Fruit fly (Drosophila melanogaster): Measurements from ENCODE around the gene mura.
A peak's percentile ranks its signal among the peaks of the same experiment; 100 is the strongest.

Gene mura

dm6 chr3R:9559413-9560014 is 7.9 kb upstream of the mura start, which contains the start of the genes AP-1mu and MBD-like (continued):
- TF ChIP-seq pb (GFP tag; optimal IDR thresholded peaks at IDR 0.05) (peak; percentile 9), Ada2b (GFP tag; IDR thresholded peaks at IDR 0.05) (0 out of 2 replicates have a peak, but pooled peaks have one; percentile 18), cas (GFP tag; IDR thresholded peaks at IDR 0.05) (peak; percentile 29; the same call in 1 of the 2 replicates), Taf1 (GFP tag; IDR thresholded peaks at IDR 0.05) (peak; percentile 48; the same call in 1 of the 2 replicates), CG10209 (GFP tag; optimal IDR thresholded peaks at IDR 0.05) (peak; percentile 67), Dip2 (GFP tag; IDR thresholded peaks at IDR 0.05) (no peak), dmrt99B (tag; optimal IDR thresholded peaks at IDR 0.05) (no peak), ac (GFP tag; optimal IDR thresholded peaks at IDR 0.05) (no peak), fd3F (GFP tag; optimal IDR thresholded peaks at IDR 0.05) (peak; percentile 39), ato (GFP tag; IDR thresholded peaks at IDR 0.05; ENCODE audit: partially characterized antibody) (no peak), oc (tag; optimal IDR thresholded peaks at IDR 0.05) (no peak), row (GFP tag; IDR thresholded peaks at IDR 0.05) (peak; percentile 85), CG1832 (GFP tag; optimal IDR thresholded peaks at IDR 0.05) (no peak), nerfin-1 (tag; optimal IDR thresholded peaks at IDR 0.05) (peak; percentile 62), CG11723 (GFP tag; optimal IDR thresholded peaks at IDR 0.05) (peak; percentile 15), pzg (GFP tag; optimal IDR thresholded peaks at IDR 0.05) (peak; percentile 78), jumu (GFP tag; optimal IDR thresholded peaks at IDR 0.05) (peak; percentile 69), tna (GFP tag; IDR thresholded peaks at IDR 0.05; ENCODE audit: partially characterized antibody) (no peak), Sin3A (optimal IDR thresholded peaks at IDR 0.05) (peak; percentile 94), CG12299 (tag; optimal IDR thresholded peaks at IDR 0.05) (peak; percentile 29), Side (GFP tag; optimal IDR thresholded peaks at IDR 0.05) (peak; percentile 39), ham (GFP tag; IDR thresholded peaks at IDR 0.05) (no peak), ems (GFP tag; optimal IDR thresholded peaks at IDR 0.05) (peak; percentile 69), CG17612 (GFP tag; IDR thresholded peaks at IDR 0.05) (no peak), Six4 (GFP tag; optimal IDR thresholded peaks at IDR 0.05) (peak; percentile 20), Mrtf (GFP tag; IDR thresholded peaks at IDR 0.05) (peak; percentile 14; the same call in 1 of the 3 replicates), sens (GFP tag) (peak; percentile 92), Abd-B (GFP tag; optimal IDR thresholded peaks at IDR 0.05) (peak; percentile 73), CG17802 (tag; optimal IDR thresholded peaks at IDR 0.05) (peak; percentile 17), gsb-n (tag; optimal IDR thresholded peaks at IDR 0.05) (no peak), CG10543 (GFP tag; optimal IDR thresholded peaks at IDR 0.05) (peak; percentile 64), da (GFP tag; optimal IDR thresholded peaks at IDR 0.05) (peak; percentile 16), CTCF (GFP tag; optimal IDR thresholded peaks at IDR 0.05) (no peak), fd96Cb (tag; optimal IDR thresholded peaks at IDR 0.05) (peak; percentile 26), CG9932 (GFP tag; IDR thresholded peaks at IDR 0.05) (peak; percentile 83), jing (GFP tag; optimal IDR thresholded peaks at IDR 0.05) (no peak), Nf-YB (GFP tag; optimal IDR thresholded peaks at IDR 0.05) (peak; percentile 18), CG10959 (GFP tag; IDR thresholded peaks at IDR 0.05) (no peak), dysf (GFP tag; IDR thresholded peaks at IDR 0.05) (peak; percentile 63; the same call in 1 of the 3 replicates), Scr (GFP tag; IDR thresholded peaks at IDR 0.05; ENCODE audit: partially characterized antibody) (peak; percentile 56), fu2 (GFP tag; optimal IDR thresholded peaks at IDR 0.05) (peak; percentile 50), CHES-1-like (GFP tag; optimal IDR thresholded peaks at IDR 0.05) (peak; percentile 70), CG8944 (GFP tag; optimal IDR thresholded peaks at IDR 0.05) (peak; percentile 63), BtbVII (GFP tag; optimal IDR thresholded peaks at IDR 0.05) (peak; percentile 40), kay (GFP tag; optimal IDR thresholded peaks at IDR 0.05) (peak; percentile 55), Dbx (GFP tag; IDR thresholded peaks at IDR 0.05) (peak; percentile 12; the same call in 1 of the 3 replicates), unpg (GFP tag; optimal IDR thresholded peaks at IDR 0.05) (peak; percentile 66), mam (GFP tag; optimal IDR thresholded peaks at IDR 0.05) (peak; percentile 70), H2.0 (GFP tag; IDR thresholded peaks at IDR 0.05) (peak; percentile 47; the same call in 1 of the 2 replicates), CG2712 (tag; optimal IDR thresholded peaks at IDR 0.05) (peak; percentile 71), Lim3 (GFP tag; IDR thresholded peaks at IDR 0.05) (no peak)
